Fruit fly (Drosophila melanogaster): ENCODE results near the gene ND-51.

ND-51 gene

dm6 chr2L:6088371-6089365, 26.1 kb upstream of the ND-51 start (continued):
- TF ChIP-seq sna (GFP tag; IDR thresholded peaks at IDR 0.05; ENCODE audit: partially characterized antibody): peak; percentile 66
- TF ChIP-seq Dek (tag; optimal IDR thresholded peaks at IDR 0.05): peak; percentile 5
- TF ChIP-seq fd102C (GFP tag; optimal IDR thresholded peaks at IDR 0.05): peak; percentile 29
- TF ChIP-seq CG2120 (GFP tag; optimal IDR thresholded peaks at IDR 0.05): peak; percentile 68
- TF ChIP-seq kah (GFP tag; optimal IDR thresholded peaks at IDR 0.05): peak; percentile 47
- TF ChIP-seq caup (GFP tag; optimal IDR thresholded peaks at IDR 0.05; ENCODE audit: severe bottlenecking): peak; percentile 35
- peak; percentile 49; the same call in 2 of the 3 replicates for TF ChIP-seq Dbx (GFP tag; IDR thresholded peaks at IDR 0.05)
- no peak for TF ChIP-seq CG12942 (GFP tag; optimal IDR thresholded peaks at IDR 0.05)
- peak; percentile 51; the same call in 1 of the 2 replicates for TF ChIP-seq NFAT (GFP tag; IDR thresholded peaks at IDR 0.05)
- peak; percentile 68 for TF ChIP-seq CG7556 (GFP tag; optimal IDR thresholded peaks at IDR 0.05)
- peak; percentile 50 for TF ChIP-seq CG33557 (GFP tag; optimal IDR thresholded peaks at IDR 0.05)
- TF ChIP-seq CG2202 (tag; optimal IDR thresholded peaks at IDR 0.05): peak; percentile 13
- peak; percentile 65 for TF ChIP-seq CG18599 (GFP tag; optimal IDR thresholded peaks at IDR 0.05)
- peak; percentile 95 for TF ChIP-seq abd-A (tag; optimal IDR thresholded peaks at IDR 0.05)
- TF ChIP-seq HLHmδ (GFP tag; optimal IDR thresholded peaks at IDR 0.05): peak; percentile 69
- TF ChIP-seq Elba2 (GFP tag; optimal IDR thresholded peaks at IDR 0.05): peak; percentile 59
- peak; percentile 62 for TF ChIP-seq CrebB (tag; optimal IDR thresholded peaks at IDR 0.05)
- TF ChIP-seq CG15514 (GFP tag; optimal IDR thresholded peaks at IDR 0.05): peak; percentile 7
- peak; percentile 53 for TF ChIP-seq Scr (GFP tag; IDR thresholded peaks at IDR 0.05; ENCODE audit: partially characterized antibody)
- TF ChIP-seq dmrt99B (tag; optimal IDR thresholded peaks at IDR 0.05): peak; percentile 10
- peak; percentile 20 for TF ChIP-seq CG16815 (GFP tag; optimal IDR thresholded peaks at IDR 0.05)
- peak; percentile 96 for TF ChIP-seq Hey (tag; optimal IDR thresholded peaks at IDR 0.05)
- no peak for TF ChIP-seq salm (tag; optimal IDR thresholded peaks at IDR 0.05)
- 0 out of 2 replicates have a peak, but pooled peaks have one; percentile 24 for TF ChIP-seq CG3847 (GFP tag; IDR thresholded peaks at IDR 0.05)
- peak; percentile 74 for TF ChIP-seq CG6791 (GFP tag; IDR thresholded peaks at IDR 0.05; ENCODE audit: partially characterized antibody)
- TF ChIP-seq Gug (GFP tag; IDR thresholded peaks at IDR 0.05): no peak
- TF ChIP-seq CG34376 (GFP tag; optimal IDR thresholded peaks at IDR 0.05): peak; percentile 58
- peak; percentile 1 for TF ChIP-seq CG2875 (GFP tag; optimal IDR thresholded peaks at IDR 0.05)
- TF ChIP-seq sim (GFP tag; IDR thresholded peaks at IDR 0.05): peak; percentile 34; the same call in 1 of the 2 replicates
- peak; percentile 82 for TF ChIP-seq ERR (GFP tag; optimal IDR thresholded peaks at IDR 0.05)
- no peak for TF ChIP-seq dimm (GFP tag; IDR thresholded peaks at IDR 0.05)
- peak; percentile 95 for TF ChIP-seq CG7987 (GFP tag; optimal IDR thresholded peaks at IDR 0.05)
- no peak for TF ChIP-seq CG43689 (GFP tag; IDR thresholded peaks at IDR 0.05)
- TF ChIP-seq btn (GFP tag; optimal IDR thresholded peaks at IDR 0.05): no peak
- TF ChIP-seq CG6272 (GFP tag; IDR thresholded peaks at IDR 0.05): no peak
- TF ChIP-seq CG3838 (GFP tag; optimal IDR thresholded peaks at IDR 0.05): peak; percentile 61
- TF ChIP-seq CG12391 (tag; optimal IDR thresholded peaks at IDR 0.05): peak; percentile 35
- 0 out of 3 replicates have a peak, but pooled peaks have one; percentile 20 for TF ChIP-seq Doc3 (GFP tag; IDR thresholded peaks at IDR 0.05; ENCODE audit: partially characterized antibody)
- peak; percentile 19 for TF ChIP-seq Asciz (GFP tag; optimal IDR thresholded peaks at IDR 0.05)
- peak; percentile 44 for TF ChIP-seq org-1 (GFP tag; optimal IDR thresholded peaks at IDR 0.05)
- TF ChIP-seq tll (GFP tag; optimal IDR thresholded peaks at IDR 0.05): peak in 1 of 2 experiments; percentile 91
- TF ChIP-seq dpn (GFP tag; optimal IDR thresholded peaks at IDR 0.05): peak in 1 of 2 experiments; percentile 12
- peak; percentile 25; the same call in 1 of the 2 replicates for TF ChIP-seq lmd (GFP tag; IDR thresholded peaks at IDR 0.05)
- TF ChIP-seq lbe (GFP tag; optimal IDR thresholded peaks at IDR 0.05): peak; percentile 3
- TF ChIP-seq gcm (GFP tag; optimal IDR thresholded peaks at IDR 0.05): peak; percentile 57
- TF ChIP-seq CG11504 (tag; optimal IDR thresholded peaks at IDR 0.05): peak; percentile 29
